Fruit fly (Drosophila melanogaster) whole organism, embryonic: ENCODE data around the gene JMJD5.
A peak's percentile ranks its signal among the peaks of the same experiment; 100 is the strongest.

Source experiments
- Asciz ChIP-seq: fragments of 200-800 bp; sonication (Bioruptor generic); optimal IDR thresholded peaks from 2 replicates; lab custom pipeline; 2017; ENCODE audit warnings: missing biosample characterization, mild to moderate bottlenecking, missing genetic modification characterization, missing genetic modification reagents
- Atf3 ChIP-seq: fragments of 200-800 bp; sonication (Bioruptor generic); optimal IDR thresholded peaks from 3 replicates; lab custom pipeline; 2016; ENCODE audit warnings: missing biosample characterization, missing genetic modification characterization
- Bgb ChIP-seq: fragments of 200-800 bp; sonication (Bioruptor generic); IDR thresholded peaks from 2 replicates; pipeline ENCODE4 v1.3.6; 2022; ENCODE audit warnings: missing biosample characterization, missing genetic modification characterization; ENCODE audit not compliant: partially characterized antibody
- Bteb2 ChIP-seq: fragments of 200-800 bp; sonication (Bioruptor generic); optimal IDR thresholded peaks from 2 replicates; lab custom pipeline; 2016; ENCODE audit warnings: missing biosample characterization, missing genetic modification characterization
- CG10147 ChIP-seq: fragments of 200-800 bp; sonication (Bioruptor generic); optimal IDR thresholded peaks from 2 replicates; lab custom pipeline; 2019; ENCODE audit warnings: missing biosample characterization, mild to moderate bottlenecking, missing genetic modification characterization, moderate library complexity
- CG1024 ChIP-seq: fragments of 200-800 bp; sonication (Bioruptor generic); IDR thresholded peaks from 2 replicates; pipeline ENCODE4 v1.3.6; 2022; ENCODE audit warnings: missing biosample characterization, missing genetic modification characterization
- CG10274 ChIP-seq: fragments of 200-800 bp; sonication (Bioruptor generic); optimal IDR thresholded peaks from 3 replicates; lab custom pipeline; 2017; ENCODE audit warnings: missing biosample characterization, mild to moderate bottlenecking, missing genetic modification characterization
- CG11085 ChIP-seq: fragments of 200-800 bp; sonication (Bioruptor generic); IDR thresholded peaks from 2 replicates; pipeline ENCODE4 v1.3.6; 2022; ENCODE audit warnings: missing biosample characterization, missing genetic modification characterization
- CG13624 ChIP-seq: fragments of 200-800 bp; sonication (Bioruptor generic); optimal IDR thresholded peaks from 2 replicates; lab custom pipeline; 2016; ENCODE audit warnings: missing biosample characterization, missing genetic modification characterization
- CG14050 ChIP-seq: fragments of 200-800 bp; sonication (Bioruptor generic); IDR thresholded peaks from 3 replicates; pipeline ENCODE4 v1.3.6; 2022; ENCODE audit warnings: missing biosample characterization, missing genetic modification characterization
- CG15601 ChIP-seq: fragments of 200-800 bp; sonication (Bioruptor generic); optimal IDR thresholded peaks from 3 replicates; lab custom pipeline; 2019; ENCODE audit warnings: missing biosample characterization, mild to moderate bottlenecking, missing genetic modification characterization, moderate library complexity
- CG1647 ChIP-seq: fragments of 200-800 bp; sonication (Bioruptor generic); optimal IDR thresholded peaks from 3 replicates; lab custom pipeline; 2016; ENCODE audit warnings: missing biosample characterization, missing genetic modification characterization
- CG17829 ChIP-seq: fragments of 200-800 bp; optimal IDR thresholded peaks from 2 replicates; lab custom pipeline; 2019; ENCODE audit warnings: missing biosample characterization, mild to moderate bottlenecking, missing genetic modification characterization, moderate library complexity
- CG17912 ChIP-seq: fragments of 200-800 bp; sonication (Bioruptor generic); optimal IDR thresholded peaks from 2 replicates; lab custom pipeline; 2018; ENCODE audit warnings: missing biosample characterization, mild to moderate bottlenecking, missing genetic modification characterization
- CG7745 ChIP-seq: fragments of 200-800 bp; sonication (Bioruptor generic); optimal IDR thresholded peaks from 2 replicates; lab custom pipeline; 2018; ENCODE audit warnings: missing biosample characterization, mild to moderate bottlenecking, missing genetic modification characterization, moderate library complexity
- CG7987 ChIP-seq: fragments of 200-800 bp; sonication (Bioruptor generic); optimal IDR thresholded peaks from 2 replicates; lab custom pipeline; 2018; ENCODE audit warnings: missing biosample characterization, mild to moderate bottlenecking, missing genetic modification characterization, moderate library complexity
- CG8388 ChIP-seq: fragments of 200-800 bp; sonication (Bioruptor generic); optimal IDR thresholded peaks from 2 replicates; lab custom pipeline; 2019; ENCODE audit warnings: missing biosample characterization, mild to moderate bottlenecking, missing genetic modification characterization, moderate library complexity
- CG9727 ChIP-seq: fragments of 200-800 bp; sonication (Bioruptor generic); optimal IDR thresholded peaks from 3 replicates; lab custom pipeline; 2017; ENCODE audit warnings: missing biosample characterization, mild to moderate bottlenecking, missing genetic modification characterization
- CTCF ChIP-seq: fragments of 200-800 bp; sonication (Bioruptor generic); optimal IDR thresholded peaks from 2 replicates; lab custom pipeline; 2017; ENCODE audit warnings: missing biosample characterization, mild to moderate bottlenecking, missing genetic modification characterization, moderate library complexity
- D ChIP-seq, 2 experiments: fragments of 200-800 bp in 1 of 2; fragments of >200 bp in 1 of 2; sonication (Bioruptor generic) in 1 of 2; optimal IDR thresholded peaks; 2 replicates in 1 of 2; 3 replicates in 1 of 2; lab custom pipeline; 2017; ENCODE audit warnings: mild to moderate bottlenecking in 1 of 2, missing biosample characterization in 1 of 2, missing genetic modification characterization in 1 of 2, missing genetic modification reagents in 1 of 2
- Dbx ChIP-seq: fragments of 200-800 bp; sonication (Bioruptor generic); IDR thresholded peaks from 3 replicates; pipeline ENCODE4 v1.3.6; 2022; ENCODE audit warnings: missing biosample characterization, missing genetic modification characterization
- Dfd ChIP-seq, 2 experiments: fragments of >200 bp; optimal IDR thresholded peaks; 2 replicates each; lab custom pipeline; 2017; ENCODE audit warnings: missing biosample characterization in 2 of 2, missing genetic modification characterization in 2 of 2
- Dll ChIP-seq: fragments of 200-800 bp; sonication (Bioruptor generic); IDR thresholded peaks from 4 replicates; pipeline ENCODE4 v1.3.6; 2022; ENCODE audit warnings: missing biosample characterization, missing genetic modification characterization; ENCODE audit not compliant: partially characterized antibody
- H15 ChIP-seq: fragments of 200-800 bp; sonication (Bioruptor generic); IDR thresholded peaks from 3 replicates; pipeline ENCODE4 v1.3.6; 2022; ENCODE audit warnings: missing biosample characterization, missing genetic modification characterization
- Hmx ChIP-seq: fragments of 200-800 bp; sonication (Bioruptor generic); optimal IDR thresholded peaks from 2 replicates; lab custom pipeline; 2016; ENCODE audit warnings: missing biosample characterization, missing genetic modification characterization
- Lim3 ChIP-seq: fragments of 200-800 bp; sonication (Bioruptor generic); IDR thresholded peaks from 2 replicates; pipeline ENCODE4 v1.3.6; 2022; ENCODE audit warnings: missing biosample characterization, missing genetic modification characterization
- MBD-R2 ChIP-seq: fragments of 200-800 bp; sonication (Bioruptor generic); IDR thresholded peaks from 2 replicates; pipeline ENCODE4 v1.3.6; 2022; ENCODE audit warnings: missing biosample characterization, missing genetic modification characterization
- MTF-1 ChIP-seq: fragments of 200-800 bp; sonication (Bioruptor generic); optimal IDR thresholded peaks from 2 replicates; lab custom pipeline; 2018; ENCODE audit warnings: missing biosample characterization, mild to moderate bottlenecking, missing genetic modification characterization, borderline replicate concordance
- Ravus ChIP-seq: fragments of 200-800 bp; sonication (Bioruptor generic); IDR thresholded peaks from 2 replicates; pipeline ENCODE4 v1.3.6; 2022; ENCODE audit warnings: missing biosample characterization, missing genetic modification characterization
- Usf ChIP-seq: fragments of 200-800 bp; sonication (Bioruptor generic); optimal IDR thresholded peaks from 2 replicates; lab custom pipeline; 2017; ENCODE audit warnings: missing genotype, missing biosample characterization, missing genetic modification characterization
- ab ChIP-seq: fragments of 200-800 bp; sonication (Bioruptor generic); optimal IDR thresholded peaks from 2 replicates; lab custom pipeline; 2016; ENCODE audit warnings: missing biosample characterization, missing genetic modification characterization
- al ChIP-seq: fragments of 200-800 bp; sonication (Bioruptor generic); IDR thresholded peaks from 2 replicates; pipeline ENCODE4 v1.3.6; 2022; ENCODE audit warnings: missing biosample characterization, missing genetic modification characterization
- bcd ChIP-seq: fragments of 200-800 bp; sonication (Bioruptor generic); optimal IDR thresholded peaks from 2 replicates; lab custom pipeline; 2017; ENCODE audit warnings: missing biosample characterization, mild to moderate bottlenecking, missing genetic modification characterization
- chm ChIP-seq: fragments of 200-800 bp; sonication (Bioruptor generic); IDR thresholded peaks from 2 replicates; pipeline ENCODE4 v1.3.6; 2022; ENCODE audit warnings: missing biosample characterization, missing genetic modification characterization
- crc ChIP-seq: fragments of 200-800 bp; sonication (Bioruptor generic); optimal IDR thresholded peaks from 2 replicates; lab custom pipeline; 2016; ENCODE audit warnings: missing biosample characterization, missing genetic modification characterization
- dati ChIP-seq: fragments of 200-800 bp; sonication (Bioruptor generic); IDR thresholded peaks from 2 replicates; pipeline ENCODE4 v1.3.6; 2022; ENCODE audit warnings: missing biosample characterization, missing genetic modification characterization
- dm ChIP-seq: fragments of 200-800 bp; sonication (Bioruptor generic); optimal IDR thresholded peaks from 3 replicates; lab custom pipeline; 2016; ENCODE audit warnings: missing biosample characterization, missing genetic modification characterization
- esg ChIP-seq: fragments of 200-800 bp; sonication (Bioruptor generic); conservative IDR thresholded peaks from 2 replicates; pipeline ENCODE4 v1.3.6; 2022; ENCODE audit warnings: missing biosample characterization, missing genetic modification characterization
- exex ChIP-seq: fragments of 200-800 bp; sonication (Bioruptor generic); optimal IDR thresholded peaks from 4 replicates; lab custom pipeline; 2018; ENCODE audit warnings: missing biosample characterization, mild to moderate bottlenecking, missing genetic modification characterization, moderate library complexity
- jigr1 ChIP-seq: fragments of 200-800 bp; sonication (Bioruptor generic); IDR thresholded peaks from 3 replicates; pipeline ENCODE4 v1.3.6; 2022; ENCODE audit warnings: missing biosample characterization, missing genetic modification characterization
- luna ChIP-seq: fragments of 200-800 bp; sonication (Bioruptor generic); optimal IDR thresholded peaks from 2 replicates; lab custom pipeline; 2016; ENCODE audit warnings: missing biosample characterization, missing genetic modification characterization
- mirr ChIP-seq: fragments of 200-800 bp; sonication (Bioruptor generic); optimal IDR thresholded peaks from 3 replicates; lab custom pipeline; 2018; ENCODE audit warnings: missing biosample characterization, mild to moderate bottlenecking, missing genetic modification characterization
- nerfin-1 ChIP-seq: fragments of 200-800 bp; sonication (Bioruptor generic); optimal IDR thresholded peaks from 3 replicates; lab custom pipeline; 2019; ENCODE audit warnings: missing biosample characterization, mild to moderate bottlenecking, missing genetic modification characterization, moderate library complexity
- psq ChIP-seq: fragments of 200-800 bp; sonication (Bioruptor generic); optimal IDR thresholded peaks from 2 replicates; lab custom pipeline; 2017; ENCODE audit warnings: missing biosample characterization, missing genetic modification characterization
- pum ChIP-seq: fragments of 200-800 bp; sonication (Bioruptor generic); optimal IDR thresholded peaks from 2 replicates; lab custom pipeline; 2016; ENCODE audit warnings: missing biosample characterization, missing genetic modification characterization
- run ChIP-seq: fragments of 200-800 bp; sonication (Bioruptor generic); optimal IDR thresholded peaks from 3 replicates; lab custom pipeline; 2018; ENCODE audit warnings: missing biosample characterization, mild to moderate bottlenecking, missing genetic modification characterization
- sens-2 ChIP-seq: fragments of 200-800 bp; sonication (Bioruptor generic); IDR thresholded peaks from 2 replicates; pipeline ENCODE4 v1.3.6; 2022; ENCODE audit warnings: missing biosample characterization, missing genetic modification characterization
- sima ChIP-seq: fragments of 200-800 bp; sonication (Bioruptor generic); optimal IDR thresholded peaks from 2 replicates; lab custom pipeline; 2016; ENCODE audit warnings: missing biosample characterization, missing genetic modification characterization
- tup ChIP-seq: fragments of 200-800 bp; sonication (Bioruptor generic); optimal IDR thresholded peaks from 2 replicates; lab custom pipeline; 2016; ENCODE audit warnings: missing biosample characterization, mild to moderate bottlenecking, missing genetic modification characterization, moderate library complexity
- twi ChIP-seq: fragments of 200-800 bp; optimal IDR thresholded peaks from 2 replicates; lab custom pipeline; 2019; ENCODE audit warnings: missing biosample characterization, mild to moderate bottlenecking, missing genetic modification characterization, moderate library complexity
- unpg ChIP-seq: fragments of 200-800 bp; sonication (Bioruptor generic); optimal IDR thresholded peaks from 3 replicates; lab custom pipeline; 2018; ENCODE audit warnings: missing biosample characterization, mild to moderate bottlenecking, missing genetic modification characterization, moderate library complexity

JMJD5 gene

dm6 chr3L:805642-806218 lies 35.4 kb downstream of the JMJD5 start (continued):
- TF ChIP-seq Dfd (GFP tag; optimal IDR thresholded peaks at IDR 0.05; lab: Kevin White, UChicago) = no peak
- TF ChIP-seq CG17912 (GFP tag; lab: Kevin White, UChicago) = no peak
- no peak for TF ChIP-seq twi (tag; lab: Kevin White, UChicago)
- TF ChIP-seq Dbx (GFP tag; lab: Robert Waterston, UW) = no peak
- peak; percentile 71 for TF ChIP-seq CG8388 (GFP tag; lab: Kevin White, UChicago)
- TF ChIP-seq Bteb2 (GFP tag; lab: Kevin White, UChicago) = no peak
- peak; percentile 51; the same call in 1 of the 3 replicates for TF ChIP-seq H15 (GFP tag; lab: Robert Waterston, UW)
- peak; percentile 14 for TF ChIP-seq run (tag; lab: Kevin White, UChicago)
- TF ChIP-seq MBD-R2 (GFP tag; lab: Robert Waterston, UW) = peak; percentile 14; the same call in 1 of the 2 replicates
- TF ChIP-seq sens-2 = peak; percentile 38; the same call in 1 of the 2 replicates
- no peak for TF ChIP-seq D (optimal IDR thresholded peaks at IDR 0.05; lab: Kevin White, UChicago)
- TF ChIP-seq D (GFP tag; optimal IDR thresholded peaks at IDR 0.05; lab: Kevin White, UChicago) = peak; percentile 33
- TF ChIP-seq tup (GFP tag; lab: Kevin White, UChicago) = no peak
- TF ChIP-seq luna (GFP tag; lab: Kevin White, UChicago) = no peak
- TF ChIP-seq CG17829 (tag; lab: Kevin White, UChicago) = peak; percentile 59
- peak; percentile 58 for TF ChIP-seq unpg (GFP tag; lab: Kevin White, UChicago)
- TF ChIP-seq Ravus (GFP tag; lab: Robert Waterston, UW) = no peak
- TF ChIP-seq dm (GFP tag; lab: Kevin White, UChicago) = no peak
- 0 out of 2 replicates have a peak, but pooled peaks have one; percentile 7 for TF ChIP-seq Lim3
- peak; percentile 36; the same call in 1 of the 2 replicates for TF ChIP-seq esg (GFP tag; lab: Robert Waterston, UW)
- no peak for TF ChIP-seq Bgb
- no peak for TF ChIP-seq CG7745 (tag; lab: Kevin White, UChicago)
- no peak for TF ChIP-seq exex (tag; lab: Kevin White, UChicago)
- TF ChIP-seq CG10147 (GFP tag; lab: Kevin White, UChicago) = peak; percentile 48
- TF ChIP-seq CG7987 (GFP tag; lab: Kevin White, UChicago) = no peak
- peak; percentile 19 for TF ChIP-seq CG10274 (GFP tag; lab: Kevin White, UChicago)
- TF ChIP-seq psq = no peak
- TF ChIP-seq CG1647 (GFP tag; lab: Kevin White, UChicago) = no peak
- no peak for TF ChIP-seq sima (GFP tag; lab: Kevin White, UChicago)
- TF ChIP-seq CG9727 (GFP tag; lab: Kevin White, UChicago) = peak; percentile 71
- no peak for TF ChIP-seq CG11085
- TF ChIP-seq CG14050 (GFP tag; lab: Robert Waterston, UW) = no peak
- peak; percentile 43 for TF ChIP-seq pum (GFP tag; lab: Kevin White, UChicago)
- no peak for TF ChIP-seq Hmx (GFP tag; lab: Kevin White, UChicago)
- peak; percentile 37; the same call in 1 of the 2 replicates for TF ChIP-seq CG1024 (GFP tag; lab: Robert Waterston, UW)
- TF ChIP-seq dati (GFP tag; lab: Robert Waterston, UW) = no peak
- TF ChIP-seq jigr1 (GFP tag; lab: Robert Waterston, UW) = no peak
- TF ChIP-seq Atf3 (GFP tag; lab: Kevin White, UChicago) = peak; percentile 15
- TF ChIP-seq Usf (GFP tag; lab: Kevin White, UChicago) = no peak
- 0 out of 2 replicates have a peak, but pooled peaks have one; percentile 26 for TF ChIP-seq chm
- TF ChIP-seq nerfin-1 = peak; percentile 52
- no peak for TF ChIP-seq ab
- TF ChIP-seq crc = no peak
- TF ChIP-seq CG13624 = peak; percentile 17
- no peak for TF ChIP-seq CG15601
- TF ChIP-seq Dll = no peak
- no peak for TF ChIP-seq al (GFP tag; lab: Robert Waterston, UW)
- TF ChIP-seq mirr (GFP tag; lab: Kevin White, UChicago) = no peak
- no peak for TF ChIP-seq CTCF (GFP tag; lab: Kevin White, UChicago)
- TF ChIP-seq Asciz (GFP tag; lab: Kevin White, UChicago) = peak; percentile 48
- no peak for TF ChIP-seq MTF-1 (GFP tag; lab: Kevin White, UChicago)
- peak; percentile 57 for TF ChIP-seq bcd
